Worm (Caenorhabditis elegans) whole organism, L4 larva: ENCODE measurements around the gene R01E6.2.

Experiments
- F49E8.2 ChIP-seq: sonication (generic microtip); optimal IDR thresholded peaks from 2 replicates; lab custom pipeline; 2016; ENCODE audit warnings: missing compliant biosample characterization, mild to moderate bottlenecking, missing genetic modification characterization, borderline replicate concordance
- R02D3.7 ChIP-seq: fragments of 150-350 bp; sonication (generic microtip); optimal IDR thresholded peaks from 3 replicates; lab custom pipeline; 2014; ENCODE audit warnings: missing biosample characterization, missing genetic modification characterization
- Y48G9A.11 ChIP-seq: fragments of 200-800 bp; sonication (Bioruptor generic); IDR thresholded peaks from 2 replicates; pipeline ENCODE4 v1.3.6; 2022; ENCODE audit warnings: missing genetic modification reagents, missing genetic modification characterization, missing compliant biosample characterization
- aha-1 ChIP-seq: fragments of 150-350 bp; peaks from one replicate; lab custom pipeline; 2014; ENCODE audit warnings: missing biosample characterization, missing genetic modification characterization
- ama-1 ChIP-seq: fragments of 150-350 bp; optimal IDR thresholded peaks from 2 replicates; lab custom pipeline; 2014; ENCODE audit warnings: inconsistent platforms, mixed read lengths
- ceh-32 ChIP-seq: sonication (generic microtip); optimal IDR thresholded peaks from 2 replicates; lab custom pipeline; 2016; ENCODE audit warnings: mild to moderate bottlenecking, missing genetic modification characterization, missing compliant biosample characterization; ENCODE audit not compliant: poor library complexity
- ceh-44 ChIP-seq: fragments of 200-800 bp; sonication (Bioruptor generic); IDR thresholded peaks from 2 replicates; pipeline ENCODE4 v1.3.6; 2022; ENCODE audit warnings: missing genetic modification reagents, missing genetic modification characterization, missing compliant biosample characterization
- ctbp-1 ChIP-seq: fragments of 200-800 bp; sonication (Bioruptor generic); IDR thresholded peaks from 2 replicates; pipeline ENCODE4 v1.3.6; 2022; ENCODE audit warnings: missing genetic modification reagents, missing genetic modification characterization, missing compliant biosample characterization
- dmd-6 ChIP-seq: fragments of 200-800 bp; sonication (Bioruptor generic); IDR thresholded peaks from 2 replicates; pipeline ENCODE4 v1.3.6; 2022; ENCODE audit warnings: missing genetic modification reagents, missing genetic modification characterization, missing compliant biosample characterization
- dmd-8 ChIP-seq: fragments of 200-800 bp; sonication (Bioruptor generic); IDR thresholded peaks from 2 replicates; pipeline ENCODE4 v1.3.6; 2022; ENCODE audit warnings: missing genetic modification characterization, missing compliant biosample characterization
- dmd-9 ChIP-seq: fragments of 200-800 bp; sonication (Bioruptor generic); IDR thresholded peaks from 2 replicates; pipeline ENCODE4 v1.3.6; 2022; ENCODE audit warnings: missing genetic modification reagents, missing genetic modification characterization, missing compliant biosample characterization
- dpl-1 ChIP-seq: fragments of 150-350 bp; optimal IDR thresholded peaks from 2 replicates; lab custom pipeline; 2014; ENCODE audit warnings: missing biosample characterization, missing genetic modification reagents, missing genetic modification characterization
- duxl-1 ChIP-seq: sonication (generic microtip); optimal IDR thresholded peaks from 2 replicates; lab custom pipeline; 2016; ENCODE audit warnings: mild to moderate bottlenecking, missing genetic modification characterization, moderate library complexity, missing compliant biosample characterization; ENCODE audit not compliant: poor library complexity
- dve-1 ChIP-seq: sonication (generic microtip); optimal IDR thresholded peaks from 2 replicates; lab custom pipeline; 2017; ENCODE audit warnings: antibody characterized with exemption, mild to moderate bottlenecking, missing genetic modification characterization, missing compliant biosample characterization; ENCODE audit not compliant: insufficient read depth
- egl-27 ChIP-seq: sonication (generic microtip); optimal IDR thresholded peaks from 3 replicates; lab custom pipeline; 2017; ENCODE audit warnings: missing biosample characterization, missing genetic modification reagents, missing genetic modification characterization
- fos-1 ChIP-seq: fragments of 150-350 bp; optimal IDR thresholded peaks from 2 replicates; lab custom pipeline; 2014; ENCODE audit warnings: missing biosample characterization, missing genetic modification characterization
- hlh-11 ChIP-seq: fragments of 200-800 bp; sonication (Bioruptor generic); optimal IDR thresholded peaks from 2 replicates; lab custom pipeline; 2018; ENCODE audit warnings: mild to moderate bottlenecking, missing genetic modification characterization, missing compliant biosample characterization
- lim-7 ChIP-seq: fragments of 200-800 bp; sonication (Bioruptor generic); IDR thresholded peaks from 2 replicates; pipeline ENCODE4 v1.3.6; 2022; ENCODE audit warnings: missing genetic modification characterization, missing compliant biosample characterization
- lin-13 ChIP-seq: fragments of 150-350 bp; optimal IDR thresholded peaks from 2 replicates; lab custom pipeline; 2014; ENCODE audit warnings: missing biosample characterization, missing genetic modification reagents, missing genetic modification characterization
- lin-29 ChIP-seq: fragments of 200-800 bp; sonication (Bioruptor generic); IDR thresholded peaks from 2 replicates; pipeline ENCODE4 v1.3.6; 2022; ENCODE audit warnings: missing genetic modification reagents, missing genetic modification characterization, missing compliant biosample characterization
- lsy-2 ChIP-seq, 2 experiments: fragments of 150-350 bp in 1 of 2; sonication (generic microtip) in 1 of 2; optimal IDR thresholded peaks; 2 replicates each; lab custom pipeline; 2014 to 2017; ENCODE audit warnings: missing biosample characterization in 2 of 2, missing genetic modification characterization in 2 of 2
- madf-9 ChIP-seq: fragments of 200-800 bp; sonication (Bioruptor generic); conservative IDR thresholded peaks from 2 replicates; pipeline ENCODE4 v1.3.6; 2022; ENCODE audit warnings: missing genetic modification reagents, missing genetic modification characterization, missing compliant biosample characterization
- mdt-29 ChIP-seq: fragments of 200-800 bp; sonication (Bioruptor generic); IDR thresholded peaks from 2 replicates; pipeline ENCODE4 v1.3.6; 2022; ENCODE audit warnings: missing genetic modification reagents, missing genetic modification characterization, missing compliant biosample characterization
- mep-1 ChIP-seq: fragments of 150-350 bp; sonication (generic microtip); optimal IDR thresholded peaks from 3 replicates; lab custom pipeline; 2014; ENCODE audit warnings: missing biosample characterization, missing genetic modification characterization
- nhr-11 ChIP-seq: fragments of 150-350 bp; optimal IDR thresholded peaks from 2 replicates; lab custom pipeline; 2014; ENCODE audit warnings: missing biosample characterization, missing genetic modification characterization
- nhr-41 ChIP-seq: fragments of 200-800 bp; sonication (Bioruptor generic); IDR thresholded peaks from 2 replicates; pipeline ENCODE4 v1.3.6; 2022; ENCODE audit warnings: missing genetic modification reagents, missing genetic modification characterization, missing compliant biosample characterization
- nhr-77 ChIP-seq: fragments of 150-350 bp; optimal IDR thresholded peaks from 2 replicates; lab custom pipeline; 2014; ENCODE audit warnings: missing biosample characterization, missing genetic modification characterization
- pqm-1 ChIP-seq: sonication (generic microtip); optimal IDR thresholded peaks from 2 replicates; lab custom pipeline; 2017; ENCODE audit warnings: missing biosample characterization, missing genetic modification characterization
- rbr-2 ChIP-seq: sonication (generic microtip); optimal IDR thresholded peaks from 2 replicates; lab custom pipeline; 2016; ENCODE audit warnings: missing genotype, missing genetic modification characterization, missing compliant biosample characterization
- set-16 ChIP-seq: fragments of 200-800 bp; sonication (Bioruptor generic); IDR thresholded peaks from 2 replicates; pipeline ENCODE4 v1.3.6; 2022; ENCODE audit warnings: missing genetic modification reagents, missing genetic modification characterization, missing compliant biosample characterization
- spr-1 ChIP-seq: sonication (generic microtip); optimal IDR thresholded peaks from 2 replicates; lab custom pipeline; 2016; ENCODE audit warnings: mild to moderate bottlenecking, missing genetic modification characterization, missing compliant biosample characterization
- tag-97 ChIP-seq: fragments of 200-800 bp; sonication (Bioruptor generic); IDR thresholded peaks from 2 replicates; pipeline ENCODE4 v1.3.6; 2022; ENCODE audit warnings: missing genetic modification characterization, missing compliant biosample characterization
- tra-1 ChIP-seq: fragments of 200-800 bp; sonication (Bioruptor generic); IDR thresholded peaks from 2 replicates; pipeline ENCODE4 v1.3.6; 2022; ENCODE audit warnings: missing genetic modification reagents, missing genetic modification characterization, missing compliant biosample characterization
- unc-130 ChIP-seq: sonication (generic microtip); optimal IDR thresholded peaks from 2 replicates; lab custom pipeline; 2016; ENCODE audit warnings: missing genetic modification reagents, missing genetic modification characterization, missing compliant biosample characterization
- unc-62 ChIP-seq, 3 experiments: fragments of 150-350 bp in 1 of 3; sonication (generic microtip); optimal IDR thresholded peaks in 2 of 3; peaks in 1 of 3; 1 replicate in 1 of 3; 2 replicates in 2 of 3; lab custom pipeline; 2014 to 2017; ENCODE audit warnings: missing biosample characterization in 3 of 3, missing genetic modification characterization in 3 of 3, missing genetic modification reagents in 3 of 3, missing genotype in 1 of 3
- zfp-3 ChIP-seq: fragments of 200-800 bp; sonication (Bioruptor generic); conservative IDR thresholded peaks from 2 replicates; pipeline ENCODE4 v1.3.6; 2022; ENCODE audit warnings: missing genetic modification reagents, missing genetic modification characterization, missing compliant biosample characterization
- ztf-7 ChIP-seq: fragments of 150-350 bp; optimal IDR thresholded peaks from 2 replicates; lab custom pipeline; 2014; ENCODE audit warnings: missing biosample characterization, missing genetic modification characterization

R01E6.2 gene

ce11 chrX:13569854-13570253 lies 3.5 kb upstream of the R01E6.2 start, which contains the start of gene R01E6.7:
Gene R01E6.7, minus strand, starts transcription at chrX:13569954.
- no peak for TF ChIP-seq madf-9 (GFP tag; lab: Robert Waterston, UW)
- no peak for TF ChIP-seq lin-13 (GFP tag; lab: Kevin White, UChicago)
- TF ChIP-seq dmd-6 (GFP tag; lab: Robert Waterston, UW), result no peak

- no peak for TF ChIP-seq ceh-32 (tag; lab: Kevin White, UChicago)
- no peak for TF ChIP-seq set-16 (GFP tag; lab: Robert Waterston, UW)
- TF ChIP-seq Y48G9A.11 (GFP tag; lab: Robert Waterston, UW), result no peak
Observed at ce11 chrX:13561954-13562353, 4.4 kb downstream of the R01E6.2 start.

- TF ChIP-seq ama-1 (lab: Kevin White, UChicago), result no peak
- TF ChIP-seq hlh-11 (tag; lab: Kevin White, UChicago), result peak; percentile 64
- peak; percentile 45; the same call in 1 of the 2 replicates for TF ChIP-seq tra-1 (GFP tag; lab: Robert Waterston, UW)
- TF ChIP-seq set-16 (GFP tag; lab: Robert Waterston, UW), result peak; percentile 17; the same call in 1 of the 2 replicates
- 0 out of 2 replicates have a peak, but pooled peaks have one; percentile 29 for TF ChIP-seq ctbp-1 (GFP tag; lab: Robert Waterston, UW)
Observed at ce11 chrX:13558667-13559066, 7.7 kb downstream of the R01E6.2 start.

- TF ChIP-seq nhr-77 (tag; lab: Kevin White, UChicago), result no peak
- TF ChIP-seq rbr-2 (tag; lab: Kevin White, UChicago), result no peak
- TF ChIP-seq egl-27, result no peak
- TF ChIP-seq Y48G9A.11 (GFP tag; lab: Robert Waterston, UW), result no peak
- no peak for TF ChIP-seq ama-1 (lab: Kevin White, UChicago)
- no peak for TF ChIP-seq R02D3.7 (tag; lab: Kevin White, UChicago)
- TF ChIP-seq fos-1 (tag; lab: Kevin White, UChicago), result no peak
- TF ChIP-seq nhr-41 (GFP tag; lab: Robert Waterston, UW), result no peak
- TF ChIP-seq ceh-44 (GFP tag; lab: Robert Waterston, UW), result no peak
- TF ChIP-seq dve-1 (tag; lab: Kevin White, UChicago), result no peak
- TF ChIP-seq tag-97 (GFP tag; lab: Robert Waterston, UW), result no peak
Observed at ce11 chrX:13556066-13556465, 10.3 kb downstream of the R01E6.2 start, which contains the start of gene glb-20. Gene glb-20, minus strand, starts transcription at chrX:13556166.

- TF ChIP-seq ztf-7 (tag; lab: Kevin White, UChicago) (no peak), pqm-1 (no peak), tra-1 (GFP tag; lab: Robert Waterston, UW) (no peak), unc-62 (GFP tag; optimal IDR thresholded peaks at IDR 0.05 in 1 of 2; lab: Kevin White, UChicago) (peak in 1 of 2 experiments; percentile 89), unc-62 (tag; optimal IDR thresholded peaks at IDR 0.05; lab: Kevin White, UChicago) (no peak), spr-1 (tag; lab: Kevin White, UChicago) (no peak), Y48G9A.11 (GFP tag; lab: Robert Waterston, UW) (no peak), nhr-11 (tag; lab: Kevin White, UChicago) (peak; percentile 50), lin-13 (GFP tag; lab: Kevin White, UChicago) (no peak), ama-1 (lab: Kevin White, UChicago) (no peak)
Observed at ce11 chrX:13555098-13555497, 11.2 kb downstream of the R01E6.2 start.

- TF ChIP-seq zfp-3 (GFP tag; lab: Robert Waterston, UW) (no peak), F49E8.2 (no peak), lim-7 (GFP tag; lab: Robert Waterston, UW) (no peak)
Observed at ce11 chrX:13550890-13551289, 15.4 kb downstream of the R01E6.2 start, which contains the start of gene odr-1. Gene odr-1, minus strand, starts transcription at chrX:13550990.

ce11 chrX:13544544-13545021 lies 21.8 kb downstream of the R01E6.2 start:
- TF ChIP-seq dmd-8 (GFP tag; lab: Robert Waterston, UW), result no peak
- peak; percentile 58; the same call in 1 of the 2 replicates for TF ChIP-seq dmd-9 (GFP tag; lab: Robert Waterston, UW)
- TF ChIP-seq lsy-2 (tag; optimal IDR thresholded peaks at IDR 0.05; lab: Kevin White, UChicago), result peak in 1 of 2 experiments; percentile 30
- TF ChIP-seq zfp-3 (GFP tag; lab: Robert Waterston, UW), result peak; percentile 72; the same call in 1 of the 2 replicates
- TF ChIP-seq aha-1 (tag; lab: Kevin White, UChicago), result peak; percentile 51
- TF ChIP-seq lin-29 (GFP tag; lab: Robert Waterston, UW), result 0 out of 2 replicates have a peak, but pooled peaks have one; percentile 8
- peak in 1 of 2 experiments; percentile 76 for TF ChIP-seq unc-62 (GFP tag; optimal IDR thresholded peaks at IDR 0.05 in 1 of 2; lab: Kevin White, UChicago)
- no peak for TF ChIP-seq unc-62 (tag; optimal IDR thresholded peaks at IDR 0.05; lab: Kevin White, UChicago)
- 0 out of 2 replicates have a peak, but pooled peaks have one; percentile 19 for TF ChIP-seq tra-1 (GFP tag; lab: Robert Waterston, UW)
- no peak for TF ChIP-seq dpl-1 (GFP tag; lab: Kevin White, UChicago)
- no peak for TF ChIP-seq unc-130 (GFP tag; lab: Kevin White, UChicago)
- no peak for TF ChIP-seq duxl-1 (tag; lab: Kevin White, UChicago)
- peak; percentile 30; the same call in 1 of the 2 replicates for TF ChIP-seq mdt-29 (GFP tag; lab: Robert Waterston, UW)
- peak; percentile 97 for TF ChIP-seq ama-1 (lab: Kevin White, UChicago)
- TF ChIP-seq mep-1 (tag; lab: Kevin White, UChicago), result peak; percentile 74
